Worm (Caenorhabditis elegans) whole organism, L4 larva: ENCODE results near the gene hcp-2.

Source experiments
- F10B5.3 ChIP-seq: sonication (generic microtip); optimal IDR thresholded peaks from 2 replicates; lab custom pipeline; 2016; ENCODE audit warnings: mild to moderate bottlenecking, missing genetic modification characterization, missing compliant biosample characterization
- R02D3.7 ChIP-seq: fragments of 150-350 bp; sonication (generic microtip); optimal IDR thresholded peaks from 3 replicates; lab custom pipeline; 2014; ENCODE audit warnings: missing biosample characterization, missing genetic modification characterization
- arid-1 ChIP-seq: fragments of 200-800 bp; sonication (Bioruptor generic); conservative IDR thresholded peaks from 2 replicates; pipeline ENCODE4 v1.3.6; 2022; ENCODE audit warnings: missing genetic modification reagents, missing genetic modification characterization, missing compliant biosample characterization
- jun-1 ChIP-seq: fragments of 150-350 bp; optimal IDR thresholded peaks from 2 replicates; lab custom pipeline; 2014; ENCODE audit warnings: missing biosample characterization, missing genetic modification reagents, missing genetic modification characterization
- lir-3 ChIP-seq: sonication (generic microtip); optimal IDR thresholded peaks from 2 replicates; lab custom pipeline; 2016; ENCODE audit warnings: mild to moderate bottlenecking, missing genetic modification characterization, missing compliant biosample characterization
- snpc-1.2 ChIP-seq: fragments of 200-800 bp; sonication (Bioruptor generic); IDR thresholded peaks from 2 replicates; pipeline ENCODE4 v1.3.6; 2022; ENCODE audit warnings: missing genetic modification reagents, missing genetic modification characterization, missing compliant biosample characterization
- unc-130 ChIP-seq: sonication (generic microtip); optimal IDR thresholded peaks from 2 replicates; lab custom pipeline; 2016; ENCODE audit warnings: missing genetic modification reagents, missing genetic modification characterization, missing compliant biosample characterization
- unc-39 ChIP-seq: sonication (generic microtip); optimal IDR thresholded peaks from 2 replicates; lab custom pipeline; 2017; ENCODE audit warnings: missing biosample characterization, missing genetic modification characterization
- unc-62 ChIP-seq, 3 experiments: fragments of 150-350 bp in 1 of 3; sonication (generic microtip); optimal IDR thresholded peaks in 2 of 3; peaks in 1 of 3; 1 replicate in 1 of 3; 2 replicates in 2 of 3; lab custom pipeline; 2014 to 2017; ENCODE audit warnings: missing biosample characterization in 3 of 3, missing genetic modification characterization in 3 of 3, missing genetic modification reagents in 3 of 3, missing genotype in 1 of 3

ce11 chrV:9608256-9608655, 37.4 kb upstream of the hcp-2 start, which contains the start of gene dop-2:
- TF ChIP-seq unc-62 (GFP tag; optimal IDR thresholded peaks at IDR 0.05 in 1 of 2; lab: Kevin White, UChicago), result no peak
- no peak for TF ChIP-seq unc-62 (tag; optimal IDR thresholded peaks at IDR 0.05; lab: Kevin White, UChicago)
- TF ChIP-seq F10B5.3, result no peak
- no peak for TF ChIP-seq jun-1
- no peak for TF ChIP-seq arid-1 (GFP tag; lab: Robert Waterston, UW)
- no peak for TF ChIP-seq lir-3 (tag; lab: Kevin White, UChicago)
- TF ChIP-seq snpc-1.2, result no peak
- no peak for TF ChIP-seq unc-39 (tag; lab: Kevin White, UChicago)
- no peak for TF ChIP-seq unc-130 (GFP tag; lab: Kevin White, UChicago)
- TF ChIP-seq R02D3.7 (tag; lab: Kevin White, UChicago), result no peak
